Worm (Caenorhabditis elegans): ENCODE measurements around the gene arrd-9.

- TF ChIP-seq ztf-23 (GFP tag; IDR thresholded peaks at IDR 0.05): no peak
- no peak for TF ChIP-seq flt-1 (GFP tag; IDR thresholded peaks at IDR 0.05)
- TF ChIP-seq tab-1 (GFP tag; IDR thresholded peaks at IDR 0.05): no peak
- TF ChIP-seq cog-1 (tag; optimal IDR thresholded peaks at IDR 0.05): no peak
- TF ChIP-seq klf-2 (GFP tag; conservative IDR thresholded peaks at IDR 0.05): no peak
- no peak for TF ChIP-seq T22C8.4 (GFP tag; IDR thresholded peaks at IDR 0.05)
- no peak for TF ChIP-seq ref-1 (GFP tag; conservative IDR thresholded peaks at IDR 0.05)
- no peak for TF ChIP-seq med-1 (GFP tag; optimal IDR thresholded peaks at IDR 0.05; ENCODE audit: insufficient read depth)
- TF ChIP-seq ztf-29 (GFP tag; IDR thresholded peaks at IDR 0.05): no peak
Measured at ce11 chrII:12525526-12525925, 44.8 kb upstream of the arrd-9 start, which contains the start of gene srx-118.
